Fruit fly (Drosophila melanogaster) whole organism, embryonic: ENCODE data around the gene wdb.

Experiments used
- CG11456 ChIP-seq: fragments of 200-800 bp; sonication (Bioruptor generic); IDR thresholded peaks from 3 replicates; pipeline ENCODE4 v1.3.6; 2022; ENCODE audit warnings: missing biosample characterization, missing genetic modification characterization
- CG12104 ChIP-seq: fragments of 200-800 bp; sonication (Bioruptor generic); optimal IDR thresholded peaks from 3 replicates; lab custom pipeline; 2016; ENCODE audit warnings: missing biosample characterization, missing genetic modification characterization
- CG12299 ChIP-seq: fragments of 200-800 bp; sonication (Bioruptor generic); optimal IDR thresholded peaks from 2 replicates; lab custom pipeline; 2018; ENCODE audit warnings: missing biosample characterization, mild to moderate bottlenecking, missing genetic modification characterization
- CG14860 ChIP-seq: fragments of 200-800 bp; sonication (Bioruptor generic); IDR thresholded peaks from 3 replicates; pipeline ENCODE4 v1.3.6; 2022; ENCODE audit warnings: missing biosample characterization, missing genetic modification characterization; ENCODE audit not compliant: partially characterized antibody
- CG16813 ChIP-seq: fragments of 200-800 bp; sonication (Bioruptor generic); IDR thresholded peaks from 3 replicates; pipeline ENCODE4 v1.3.6; 2022; ENCODE audit warnings: missing biosample characterization, missing genetic modification characterization; ENCODE audit not compliant: partially characterized antibody
- CG18619 ChIP-seq: fragments of 200-800 bp; sonication (Bioruptor generic); optimal IDR thresholded peaks from 3 replicates; lab custom pipeline; 2017; ENCODE audit warnings: missing biosample characterization, mild to moderate bottlenecking, missing genetic modification characterization
- CG2116 ChIP-seq: fragments of 200-800 bp; sonication (Bioruptor generic); optimal IDR thresholded peaks from 3 replicates; lab custom pipeline; 2018; ENCODE audit warnings: missing biosample characterization, mild to moderate bottlenecking, missing genetic modification characterization
- CG2199 ChIP-seq: fragments of 200-800 bp; sonication (Bioruptor generic); IDR thresholded peaks from 3 replicates; pipeline ENCODE4 v1.3.6; 2022; ENCODE audit warnings: missing biosample characterization, missing genetic modification characterization
- CG2875 ChIP-seq: fragments of 200-800 bp; sonication (Bioruptor generic); optimal IDR thresholded peaks from 2 replicates; lab custom pipeline; 2017; ENCODE audit warnings: missing biosample characterization, mild to moderate bottlenecking, missing genetic modification characterization, missing genetic modification reagents
- CG4617 ChIP-seq: fragments of 200-800 bp; sonication (Bioruptor generic); optimal IDR thresholded peaks from 3 replicates; lab custom pipeline; 2016; ENCODE audit warnings: missing biosample characterization, missing genetic modification characterization, borderline replicate concordance
- CG5245 ChIP-seq: fragments of 200-800 bp; sonication (Bioruptor generic); optimal IDR thresholded peaks from 3 replicates; lab custom pipeline; 2016; ENCODE audit warnings: missing biosample characterization, missing genetic modification characterization
- CG5953 ChIP-seq: fragments of 200-800 bp; sonication (Bioruptor generic); IDR thresholded peaks from 2 replicates; pipeline ENCODE4 v1.3.6; 2022; ENCODE audit warnings: missing biosample characterization, missing genetic modification characterization
- CG6765 ChIP-seq: fragments of 200-800 bp; sonication (Bioruptor generic); optimal IDR thresholded peaks from 3 replicates; lab custom pipeline; 2017; ENCODE audit warnings: missing biosample characterization, mild to moderate bottlenecking, missing genetic modification characterization
- CG7963 ChIP-seq: fragments of 200-800 bp; sonication (Bioruptor generic); IDR thresholded peaks from 3 replicates; pipeline ENCODE4 v1.3.6; 2022; ENCODE audit warnings: missing biosample characterization, missing genetic modification characterization; ENCODE audit not compliant: partially characterized antibody
- CG9797 ChIP-seq: fragments of 200-800 bp; sonication (Bioruptor generic); optimal IDR thresholded peaks from 3 replicates; lab custom pipeline; 2018; ENCODE audit warnings: missing biosample characterization, mild to moderate bottlenecking, missing genetic modification characterization
- Deaf1 ChIP-seq: fragments of 200-800 bp; optimal IDR thresholded peaks from 3 replicates; lab custom pipeline; 2019; ENCODE audit warnings: missing biosample characterization, mild to moderate bottlenecking, missing genetic modification characterization, moderate library complexity
- Hey ChIP-seq: fragments of 200-800 bp; sonication (Bioruptor generic); optimal IDR thresholded peaks from 3 replicates; lab custom pipeline; 2018; ENCODE audit warnings: missing biosample characterization, mild to moderate bottlenecking, missing genetic modification characterization
- Hsf ChIP-seq: fragments of 200-800 bp; sonication (Bioruptor generic); optimal IDR thresholded peaks from 3 replicates; lab custom pipeline; 2016; ENCODE audit warnings: missing biosample characterization, missing genetic modification characterization
- MBD-R2 ChIP-seq: fragments of 200-800 bp; sonication (Bioruptor generic); IDR thresholded peaks from 2 replicates; pipeline ENCODE4 v1.3.6; 2022; ENCODE audit warnings: missing biosample characterization, missing genetic modification characterization
- MTF-1 ChIP-seq: fragments of 200-800 bp; sonication (Bioruptor generic); optimal IDR thresholded peaks from 2 replicates; lab custom pipeline; 2018; ENCODE audit warnings: missing biosample characterization, mild to moderate bottlenecking, missing genetic modification characterization, borderline replicate concordance
- Max ChIP-seq: fragments of 200-800 bp; sonication (Bioruptor generic); optimal IDR thresholded peaks from 2 replicates; lab custom pipeline; 2016; ENCODE audit warnings: missing biosample characterization, mild to moderate bottlenecking, missing genetic modification characterization
- Myb ChIP-seq: fragments of 200-800 bp; sonication (Bioruptor generic); optimal IDR thresholded peaks from 2 replicates; lab custom pipeline; 2016; ENCODE audit warnings: missing biosample characterization, missing genetic modification characterization
- NFAT ChIP-seq: fragments of 200-800 bp; sonication (Bioruptor generic); IDR thresholded peaks from 2 replicates; pipeline ENCODE4 v1.3.6; 2022; ENCODE audit warnings: missing biosample characterization, missing genetic modification characterization
- Ptx1 ChIP-seq: fragments of 200-800 bp; sonication (Bioruptor generic); IDR thresholded peaks from 2 replicates; pipeline ENCODE4 v1.3.6; 2022; ENCODE audit warnings: missing biosample characterization, missing genetic modification characterization
- Ravus ChIP-seq: fragments of 200-800 bp; sonication (Bioruptor generic); IDR thresholded peaks from 2 replicates; pipeline ENCODE4 v1.3.6; 2022; ENCODE audit warnings: missing biosample characterization, missing genetic modification characterization
- Stat92E ChIP-seq, 3 experiments: fragments of >200 bp in 2 of 3; fragments of 200-800 bp in 1 of 3; sonication (Bioruptor generic) in 1 of 3; optimal IDR thresholded peaks; 2 replicates each; lab custom pipeline; 2017 to 2019; ENCODE audit warnings: missing biosample characterization in 3 of 3, missing genetic modification characterization in 3 of 3, mild to moderate bottlenecking in 1 of 3, moderate library complexity in 1 of 3
- TFAM ChIP-seq: fragments of 200-800 bp; sonication (Bioruptor generic); optimal IDR thresholded peaks from 2 replicates; lab custom pipeline; 2017; ENCODE audit warnings: missing biosample characterization, missing genetic modification characterization, inconsistent platforms
- Vsx1 ChIP-seq: fragments of 200-800 bp; sonication (Bioruptor generic); optimal IDR thresholded peaks from 2 replicates; lab custom pipeline; 2017; ENCODE audit warnings: missing biosample characterization, mild to moderate bottlenecking, missing genetic modification characterization, missing genetic modification reagents
- ac ChIP-seq: fragments of 200-800 bp; sonication (Bioruptor generic); optimal IDR thresholded peaks from 3 replicates; lab custom pipeline; 2017; ENCODE audit warnings: missing biosample characterization, mild to moderate bottlenecking, missing genetic modification characterization
- cas ChIP-seq: fragments of 200-800 bp; sonication (Bioruptor generic); IDR thresholded peaks from 2 replicates; pipeline ENCODE4 v1.3.6; 2022; ENCODE audit warnings: missing biosample characterization, missing genetic modification characterization
- corto ChIP-seq: fragments of 200-800 bp; sonication (Bioruptor generic); optimal IDR thresholded peaks from 2 replicates; lab custom pipeline; 2016; ENCODE audit warnings: missing biosample characterization, mild to moderate bottlenecking, missing genetic modification characterization, moderate library complexity
- dmrt99B ChIP-seq: fragments of 200-800 bp; sonication (Bioruptor generic); optimal IDR thresholded peaks from 2 replicates; lab custom pipeline; 2018; ENCODE audit warnings: missing biosample characterization, mild to moderate bottlenecking, missing genetic modification characterization, moderate library complexity
- fru ChIP-seq: fragments of >200 bp; optimal IDR thresholded peaks from 2 replicates; lab custom pipeline; 2017
- gfzf ChIP-seq: fragments of 200-800 bp; sonication (Bioruptor generic); optimal IDR thresholded peaks from 2 replicates; lab custom pipeline; 2016; ENCODE audit warnings: missing biosample characterization, mild to moderate bottlenecking, missing genetic modification characterization, moderate library complexity
- grau ChIP-seq: fragments of 200-800 bp; optimal IDR thresholded peaks from 3 replicates; lab custom pipeline; 2019; ENCODE audit warnings: missing biosample characterization, mild to moderate bottlenecking, missing genetic modification characterization, moderate library complexity
- insv ChIP-seq, 2 experiments: fragments of 200-800 bp; sonication (Bioruptor generic); optimal IDR thresholded peaks; 3 replicates each; lab custom pipeline; 2016 to 2018; ENCODE audit warnings: missing biosample characterization in 2 of 2, missing genetic modification characterization in 2 of 2
- ken ChIP-seq: fragments of 200-800 bp; sonication (Bioruptor generic); IDR thresholded peaks from 3 replicates; pipeline ENCODE4 v1.3.6; 2022; ENCODE audit warnings: missing biosample characterization, missing genetic modification characterization
- lab ChIP-seq: fragments of 200-800 bp; sonication (Bioruptor generic); optimal IDR thresholded peaks from 3 replicates; lab custom pipeline; 2017; ENCODE audit warnings: missing biosample characterization, missing genetic modification characterization, mild to moderate bottlenecking, moderate library complexity, missing genetic modification reagents
- lbe ChIP-seq: fragments of 200-800 bp; sonication (Bioruptor generic); optimal IDR thresholded peaks from 2 replicates; lab custom pipeline; 2016; ENCODE audit warnings: missing biosample characterization, mild to moderate bottlenecking, missing genetic modification characterization
- mirr ChIP-seq: fragments of 200-800 bp; sonication (Bioruptor generic); optimal IDR thresholded peaks from 3 replicates; lab custom pipeline; 2018; ENCODE audit warnings: missing biosample characterization, mild to moderate bottlenecking, missing genetic modification characterization
- nerfin-2 ChIP-seq: fragments of 200-800 bp; sonication (Bioruptor generic); IDR thresholded peaks from 2 replicates; pipeline ENCODE4 v1.3.6; 2022; ENCODE audit warnings: missing biosample characterization, missing genetic modification characterization; ENCODE audit not compliant: partially characterized antibody
- onecut ChIP-seq: fragments of 200-800 bp; sonication (Bioruptor generic); IDR thresholded peaks from 2 replicates; pipeline ENCODE4 v1.3.6; 2022; ENCODE audit warnings: missing biosample characterization, missing genetic modification characterization
- pros ChIP-seq: fragments of 200-800 bp; sonication (Bioruptor generic); optimal IDR thresholded peaks from 3 replicates; lab custom pipeline; 2019; ENCODE audit warnings: missing biosample characterization, mild to moderate bottlenecking, missing genetic modification characterization, moderate library complexity
- pzg ChIP-seq: fragments of 200-800 bp; sonication (Bioruptor generic); optimal IDR thresholded peaks from 3 replicates; lab custom pipeline; 2018; ENCODE audit warnings: missing biosample characterization, mild to moderate bottlenecking, missing genetic modification characterization, moderate library complexity
- sc ChIP-seq, 3 experiments: fragments of >200 bp in 2 of 3; fragments of 200-800 bp in 1 of 3; sonication (Bioruptor generic) in 1 of 3; optimal IDR thresholded peaks; 2 replicates in 2 of 3; 3 replicates in 1 of 3; lab custom pipeline; 2017; ENCODE audit warnings: mild to moderate bottlenecking in 1 of 3, missing biosample characterization in 1 of 3, missing genetic modification characterization in 1 of 3, missing genetic modification reagents in 1 of 3
- trh ChIP-seq: fragments of 200-800 bp; sonication (Bioruptor generic); optimal IDR thresholded peaks from 2 replicates; lab custom pipeline; 2016; ENCODE audit warnings: missing biosample characterization, missing genetic modification characterization
- wor ChIP-seq: fragments of 200-800 bp; sonication (Bioruptor generic); IDR thresholded peaks from 2 replicates; pipeline ENCODE4 v1.3.6; 2022; ENCODE audit warnings: missing biosample characterization, missing genetic modification characterization
- z ChIP-seq: fragments of 200-800 bp; sonication (Bioruptor generic); IDR thresholded peaks from 3 replicates; pipeline ENCODE4 v1.3.6; 2022; ENCODE audit warnings: missing biosample characterization, missing genetic modification characterization

Gene wdb

DNA sequence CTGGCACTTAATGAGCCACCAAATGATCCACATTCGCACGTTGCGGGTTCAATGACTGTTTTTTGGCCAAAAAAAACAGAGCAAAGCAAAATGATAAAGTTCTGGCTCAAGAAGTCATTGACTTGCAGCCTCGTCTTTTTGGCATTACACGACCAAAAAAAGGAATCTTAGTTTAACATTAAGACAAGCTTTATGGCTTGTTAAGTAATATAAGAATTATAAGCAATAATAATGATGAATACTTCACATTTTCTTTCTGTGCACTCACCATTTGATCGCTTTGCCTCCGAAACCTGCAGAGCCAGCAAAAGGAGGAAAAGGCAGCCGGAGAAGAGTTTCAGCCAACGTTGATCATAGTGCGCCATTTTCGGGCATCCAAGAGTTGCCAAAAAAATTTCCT lies 11.1 kb upstream of the wdb start:
- TF ChIP-seq lbe (GFP tag; lab: Kevin White, UChicago) (peak; percentile 62), onecut (GFP tag; lab: Robert Waterston, UW) (no peak)

DNA sequence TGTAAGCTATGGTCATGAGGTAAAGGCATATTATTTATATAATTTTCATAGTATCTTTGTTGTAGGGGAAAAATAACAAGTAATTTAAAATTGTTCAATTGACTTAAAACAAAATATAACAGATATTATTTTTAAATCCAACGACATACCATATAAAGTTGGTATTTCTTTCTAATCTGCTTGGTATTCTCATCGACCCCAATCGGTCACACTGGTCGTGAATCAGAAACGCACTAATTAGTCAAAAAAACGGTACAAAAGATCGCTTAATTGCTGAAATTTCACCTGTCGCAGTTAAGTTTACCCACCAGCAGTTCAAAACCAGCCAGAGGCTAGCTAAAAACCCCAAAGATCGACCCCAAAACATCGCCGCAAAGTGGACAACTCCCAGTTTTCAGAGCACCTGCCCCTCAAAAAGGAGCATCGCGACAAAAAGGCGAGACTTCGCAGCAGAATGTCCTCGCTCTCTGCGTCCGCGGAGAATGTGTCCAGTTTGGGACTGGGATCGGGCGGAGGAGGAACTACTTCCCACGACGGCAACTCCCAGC lies 667 bp upstream of the wdb start, which contains the start of gene pins:
pins (plus strand) TSS at position 207 of the 548 bp plus-strand sequence.
- TF ChIP-seq gfzf (GFP tag; lab: Kevin White, UChicago) (peak; percentile 67), Deaf1 (no peak), CG12299 (tag; lab: Kevin White, UChicago) (no peak), Max (GFP tag; lab: Kevin White, UChicago) (no peak), mirr (GFP tag; lab: Kevin White, UChicago) (no peak), NFAT (GFP tag; lab: Robert Waterston, UW) (no peak), grau (tag; lab: Kevin White, UChicago) (no peak), Myb (GFP tag; lab: Kevin White, UChicago) (peak; percentile 74), cas (GFP tag; lab: Robert Waterston, UW) (no peak), lab (GFP tag; lab: Kevin White, UChicago) (no peak), Vsx1 (GFP tag; lab: Kevin White, UChicago) (peak; percentile 4), CG16813 (GFP tag; lab: Robert Waterston, UW) (no peak), pzg (GFP tag; lab: Kevin White, UChicago) (peak; percentile 36), nerfin-2 (GFP tag; lab: Robert Waterston, UW) (no peak), CG9797 (peak; percentile 28), MBD-R2 (GFP tag; lab: Robert Waterston, UW) (peak; percentile 41), z (0 out of 3 replicates have a peak, but pooled peaks have one; percentile 12), wor (GFP tag; lab: Robert Waterston, UW) (no peak), Hey (tag; lab: Kevin White, UChicago) (no peak), pros (GFP tag; lab: Kevin White, UChicago) (no peak), corto (GFP tag; lab: Kevin White, UChicago) (no peak), CG2116 (GFP tag; lab: Kevin White, UChicago) (no peak), Stat92E (GFP tag; optimal IDR thresholded peaks at IDR 0.05; lab: Kevin White, UChicago) (no peak), trh (GFP tag; lab: Kevin White, UChicago) (no peak), insv (GFP tag; optimal IDR thresholded peaks at IDR 0.05; lab: Kevin White, UChicago) (no peak), CG18619 (GFP tag; lab: Kevin White, UChicago) (no peak), CG14860 (GFP tag; lab: Robert Waterston, UW) (0 out of 3 replicates have a peak, but pooled peaks have one; percentile 7), CG6765 (GFP tag; lab: Kevin White, UChicago) (no peak), dmrt99B (no peak), CG4617 (peak; percentile 66), Hsf (no peak), CG5245 (GFP tag; lab: Kevin White, UChicago) (no peak), CG5953 (GFP tag; lab: Robert Waterston, UW) (no peak), fru (lab: Kevin White, UChicago) (no peak), MTF-1 (GFP tag; lab: Kevin White, UChicago) (no peak), ac (GFP tag; lab: Kevin White, UChicago) (no peak), CG2875 (GFP tag; lab: Kevin White, UChicago) (no peak), sc (optimal IDR thresholded peaks at IDR 0.05; lab: Kevin White, UChicago) (no peak), sc (GFP tag; optimal IDR thresholded peaks at IDR 0.05; lab: Kevin White, UChicago) (no peak), CG11456 (GFP tag; lab: Robert Waterston, UW) (no peak), Ravus (GFP tag; lab: Robert Waterston, UW) (no peak), ken (no peak), CG2199 (GFP tag; lab: Robert Waterston, UW) (no peak), TFAM (no peak), CG12104 (no peak), CG7963 (GFP tag; lab: Robert Waterston, UW) (0 out of 3 replicates have a peak, but pooled peaks have one; percentile 36), Ptx1 (GFP tag; lab: Robert Waterston, UW) (no peak)
